Fruit fly (Drosophila melanogaster) whole organism, embryonic: ENCODE results near the gene Rpp30.

Experiments used
- Adf1 ChIP-seq: fragments of 200-800 bp; sonication (Bioruptor generic); IDR thresholded peaks from 2 replicates; pipeline ENCODE4 v1.3.6; 2022; ENCODE audit warnings: missing biosample characterization, missing genetic modification characterization
- CG10209 ChIP-seq: fragments of 200-800 bp; sonication (Bioruptor generic); optimal IDR thresholded peaks from 3 replicates; lab custom pipeline; 2017; ENCODE audit warnings: missing biosample characterization, mild to moderate bottlenecking, missing genetic modification characterization, missing genetic modification reagents
- CG12236 ChIP-seq: fragments of 200-800 bp; sonication (Bioruptor generic); optimal IDR thresholded peaks from 2 replicates; lab custom pipeline; 2016; ENCODE audit warnings: missing biosample characterization, missing genetic modification characterization
- CG1529 ChIP-seq: fragments of 200-800 bp; sonication (Bioruptor generic); optimal IDR thresholded peaks from 3 replicates; lab custom pipeline; 2018; ENCODE audit warnings: missing biosample characterization, missing genetic modification characterization
- CG15479 ChIP-seq: fragments of 200-800 bp; sonication (Bioruptor generic); optimal IDR thresholded peaks from 3 replicates; lab custom pipeline; 2019; ENCODE audit warnings: missing biosample characterization, mild to moderate bottlenecking, missing genetic modification characterization, moderate library complexity
- CG1647 ChIP-seq: fragments of 200-800 bp; sonication (Bioruptor generic); optimal IDR thresholded peaks from 3 replicates; lab custom pipeline; 2016; ENCODE audit warnings: missing biosample characterization, missing genetic modification characterization
- CG17328 ChIP-seq: fragments of 200-800 bp; sonication (Bioruptor generic); IDR thresholded peaks from 2 replicates; pipeline ENCODE4 v1.3.6; 2022; ENCODE audit warnings: missing biosample characterization, missing genetic modification characterization
- CG18011 ChIP-seq: fragments of 200-800 bp; sonication (Bioruptor generic); optimal IDR thresholded peaks from 2 replicates; lab custom pipeline; 2017; ENCODE audit warnings: missing biosample characterization, missing genetic modification characterization, mild to moderate bottlenecking, moderate library complexity, missing genotype
- CG2129 ChIP-seq: fragments of 200-800 bp; sonication (Bioruptor generic); IDR thresholded peaks from 2 replicates; pipeline ENCODE4 v1.3.6; 2022; ENCODE audit warnings: missing biosample characterization, missing genetic modification characterization; ENCODE audit not compliant: partially characterized antibody
- CG2202 ChIP-seq: fragments of 200-800 bp; sonication (Bioruptor generic); optimal IDR thresholded peaks from 2 replicates; lab custom pipeline; 2018; ENCODE audit warnings: missing biosample characterization, mild to moderate bottlenecking, missing genetic modification characterization
- CG2678 ChIP-seq: fragments of 200-800 bp; sonication (Bioruptor generic); optimal IDR thresholded peaks from 3 replicates; lab custom pipeline; 2019; ENCODE audit warnings: missing biosample characterization, mild to moderate bottlenecking, missing genetic modification characterization, moderate library complexity
- CG2889 ChIP-seq: fragments of 200-800 bp; sonication (Bioruptor generic); IDR thresholded peaks from 3 replicates; pipeline ENCODE4 v1.3.6; 2022; ENCODE audit warnings: missing biosample characterization, missing genetic modification characterization
- CG34224 ChIP-seq: fragments of 200-800 bp; sonication (Bioruptor generic); IDR thresholded peaks from 3 replicates; pipeline ENCODE4 v1.3.6; 2022; ENCODE audit warnings: missing biosample characterization, missing genetic modification characterization; ENCODE audit not compliant: partially characterized antibody
- CG34376 ChIP-seq: fragments of 200-800 bp; sonication (Bioruptor generic); optimal IDR thresholded peaks from 2 replicates; lab custom pipeline; 2018; ENCODE audit warnings: missing biosample characterization, mild to moderate bottlenecking, missing genetic modification characterization
- CG7987 ChIP-seq: fragments of 200-800 bp; sonication (Bioruptor generic); optimal IDR thresholded peaks from 2 replicates; lab custom pipeline; 2018; ENCODE audit warnings: missing biosample characterization, mild to moderate bottlenecking, missing genetic modification characterization, moderate library complexity
- CG8089 ChIP-seq: fragments of 200-800 bp; sonication (Bioruptor generic); optimal IDR thresholded peaks from 3 replicates; lab custom pipeline; 2016; ENCODE audit warnings: missing biosample characterization, missing genetic modification characterization
- Camta ChIP-seq: fragments of 200-800 bp; sonication (Bioruptor generic); optimal IDR thresholded peaks from 2 replicates; lab custom pipeline; 2016; ENCODE audit warnings: missing biosample characterization, missing genetic modification characterization
- D ChIP-seq, 2 experiments: fragments of 200-800 bp in 1 of 2; fragments of >200 bp in 1 of 2; sonication (Bioruptor generic) in 1 of 2; optimal IDR thresholded peaks; 2 replicates in 1 of 2; 3 replicates in 1 of 2; lab custom pipeline; 2017; ENCODE audit warnings: mild to moderate bottlenecking in 1 of 2, missing biosample characterization in 1 of 2, missing genetic modification characterization in 1 of 2, missing genetic modification reagents in 1 of 2
- Dp ChIP-seq: fragments of 200-800 bp; sonication (Bioruptor generic); optimal IDR thresholded peaks from 2 replicates; lab custom pipeline; 2018; ENCODE audit warnings: missing biosample characterization, mild to moderate bottlenecking, missing genetic modification characterization, moderate library complexity
- Drgx ChIP-seq: fragments of 200-800 bp; sonication (Bioruptor generic); IDR thresholded peaks from 2 replicates; pipeline ENCODE4 v1.3.6; 2022; ENCODE audit warnings: missing biosample characterization, missing genetic modification characterization
- Eip74EF ChIP-seq, 2 experiments: fragments of 200-800 bp in 1 of 2; fragments of >200 bp in 1 of 2; sonication (Bioruptor generic) in 1 of 2; optimal IDR thresholded peaks; 2 replicates each; lab custom pipeline; 2017 to 2019; ENCODE audit warnings: missing biosample characterization in 2 of 2, missing genetic modification characterization in 2 of 2, mild to moderate bottlenecking in 1 of 2, moderate library complexity in 1 of 2
- Elba2 ChIP-seq: fragments of 200-800 bp; sonication (Bioruptor generic); optimal IDR thresholded peaks from 3 replicates; lab custom pipeline; 2016; ENCODE audit warnings: missing biosample characterization, missing genetic modification characterization
- Fer3 ChIP-seq: fragments of 200-800 bp; sonication (Bioruptor generic); optimal IDR thresholded peaks from 2 replicates; lab custom pipeline; 2018; ENCODE audit warnings: missing biosample characterization, mild to moderate bottlenecking, missing genetic modification characterization, moderate library complexity
- HmgZ ChIP-seq: fragments of 200-800 bp; sonication (Bioruptor generic); optimal IDR thresholded peaks from 2 replicates; lab custom pipeline; 2018; ENCODE audit warnings: missing biosample characterization, mild to moderate bottlenecking, missing genetic modification characterization
- Mad ChIP-seq: fragments of 200-800 bp; sonication (Bioruptor generic); optimal IDR thresholded peaks from 2 replicates; lab custom pipeline; 2016; ENCODE audit warnings: missing biosample characterization, missing genetic modification characterization
- Meics ChIP-seq: fragments of 200-800 bp; sonication (Bioruptor generic); optimal IDR thresholded peaks from 2 replicates; lab custom pipeline; 2017; ENCODE audit warnings: missing biosample characterization, mild to moderate bottlenecking, missing genetic modification characterization
- NfI ChIP-seq: fragments of 200-800 bp; sonication (Bioruptor generic); optimal IDR thresholded peaks from 3 replicates; lab custom pipeline; 2018; ENCODE audit warnings: missing biosample characterization, mild to moderate bottlenecking, missing genetic modification characterization, moderate library complexity
- PHDP ChIP-seq: fragments of 200-800 bp; sonication (Bioruptor generic); optimal IDR thresholded peaks from 3 replicates; lab custom pipeline; 2018; ENCODE audit warnings: missing biosample characterization, mild to moderate bottlenecking, missing genetic modification characterization, moderate library complexity
- Scr ChIP-seq: fragments of 200-800 bp; sonication (Bioruptor generic); IDR thresholded peaks from 2 replicates; pipeline ENCODE4 v1.3.6; 2022; ENCODE audit warnings: missing biosample characterization, missing genetic modification characterization; ENCODE audit not compliant: partially characterized antibody
- ac ChIP-seq: fragments of 200-800 bp; sonication (Bioruptor generic); optimal IDR thresholded peaks from 3 replicates; lab custom pipeline; 2017; ENCODE audit warnings: missing biosample characterization, mild to moderate bottlenecking, missing genetic modification characterization
- cg ChIP-seq: fragments of 200-800 bp; sonication (Bioruptor generic); optimal IDR thresholded peaks from 3 replicates; lab custom pipeline; 2019; ENCODE audit warnings: missing biosample characterization, mild to moderate bottlenecking, missing genetic modification characterization, moderate library complexity
- chinmo ChIP-seq: fragments of 200-800 bp; sonication (Bioruptor generic); IDR thresholded peaks from 4 replicates; pipeline ENCODE4 v1.3.6; 2022; ENCODE audit warnings: missing biosample characterization, missing genetic modification characterization; ENCODE audit not compliant: partially characterized antibody
- danr ChIP-seq: fragments of 200-800 bp; sonication (Bioruptor generic); IDR thresholded peaks from 2 replicates; pipeline ENCODE4 v1.3.6; 2022; ENCODE audit warnings: missing biosample characterization, missing genetic modification characterization
- gro ChIP-seq: fragments of 200-800 bp; sonication (Bioruptor generic); optimal IDR thresholded peaks from 2 replicates; lab custom pipeline; 2016; ENCODE audit warnings: missing biosample characterization, missing genetic modification characterization
- hbn ChIP-seq: fragments of 200-800 bp; sonication (Bioruptor generic); IDR thresholded peaks from 2 replicates; pipeline ENCODE4 v1.3.6; 2022; ENCODE audit warnings: missing biosample characterization, missing genetic modification characterization; ENCODE audit not compliant: partially characterized antibody
- jing ChIP-seq: fragments of 200-800 bp; sonication (Bioruptor generic); optimal IDR thresholded peaks from 2 replicates; lab custom pipeline; 2018; ENCODE audit warnings: missing biosample characterization, mild to moderate bottlenecking, missing genetic modification characterization
- kay ChIP-seq: fragments of 200-800 bp; sonication (Bioruptor generic); optimal IDR thresholded peaks from 2 replicates; lab custom pipeline; 2016; ENCODE audit warnings: missing biosample characterization, missing genetic modification characterization
- oc ChIP-seq: fragments of 200-800 bp; sonication (Bioruptor generic); optimal IDR thresholded peaks from 2 replicates; lab custom pipeline; 2018; ENCODE audit warnings: missing biosample characterization, mild to moderate bottlenecking, missing genetic modification characterization, moderate library complexity
- peb ChIP-seq: fragments of 200-800 bp; sonication (Bioruptor generic); IDR thresholded peaks from 2 replicates; pipeline ENCODE4 v1.3.6; 2022; ENCODE audit warnings: missing biosample characterization, missing genetic modification characterization
- phol ChIP-seq: fragments of 200-800 bp; sonication (Bioruptor generic); optimal IDR thresholded peaks from 3 replicates; lab custom pipeline; 2018; ENCODE audit warnings: missing biosample characterization, mild to moderate bottlenecking, missing genetic modification characterization, moderate library complexity
- rib ChIP-seq: fragments of 200-800 bp; sonication (Bioruptor generic); IDR thresholded peaks from 2 replicates; pipeline ENCODE4 v1.3.6; 2022; ENCODE audit warnings: missing biosample characterization, missing genetic modification characterization
- sc ChIP-seq, 3 experiments: fragments of >200 bp in 2 of 3; fragments of 200-800 bp in 1 of 3; sonication (Bioruptor generic) in 1 of 3; optimal IDR thresholded peaks; 2 replicates in 2 of 3; 3 replicates in 1 of 3; lab custom pipeline; 2017; ENCODE audit warnings: mild to moderate bottlenecking in 1 of 3, missing biosample characterization in 1 of 3, missing genetic modification characterization in 1 of 3, missing genetic modification reagents in 1 of 3
- sob ChIP-seq: fragments of 200-800 bp; sonication (Bioruptor generic); IDR thresholded peaks from 2 replicates; pipeline ENCODE4 v1.3.6; 2022; ENCODE audit warnings: missing biosample characterization, missing genetic modification characterization
- trem ChIP-seq: fragments of 200-800 bp; optimal IDR thresholded peaks from 3 replicates; lab custom pipeline; 2019; ENCODE audit warnings: missing biosample characterization, mild to moderate bottlenecking, missing genetic modification characterization, moderate library complexity

Gene Rpp30

DNA sequence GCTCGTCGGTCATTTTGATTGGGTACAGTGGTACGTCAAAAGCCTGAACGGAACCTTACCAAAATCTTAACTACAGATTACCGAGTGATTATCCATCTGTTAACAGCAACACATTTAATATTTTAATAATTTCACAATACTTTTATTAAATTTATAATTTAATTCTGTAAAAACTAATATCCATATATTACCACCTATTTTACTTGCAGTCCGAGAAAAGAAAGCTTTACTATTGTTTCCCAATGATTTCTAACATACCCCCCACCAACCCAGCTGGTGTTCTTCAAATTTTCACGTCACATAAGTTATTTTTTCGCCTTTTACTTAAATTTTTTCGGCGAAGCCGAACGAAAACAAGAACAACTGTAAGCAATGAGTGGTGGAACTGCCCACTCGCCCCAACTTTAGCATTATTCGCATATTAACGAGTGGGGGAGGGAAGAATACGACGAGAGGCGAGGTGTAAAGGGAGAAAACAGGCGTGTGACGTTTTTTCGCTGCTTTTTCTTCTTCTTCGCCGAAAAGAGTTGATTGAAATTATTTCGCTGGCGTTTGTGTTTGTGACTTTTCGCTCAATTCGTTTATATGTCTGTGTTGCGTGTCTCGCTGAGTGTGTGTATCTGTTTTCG, 4.2 kb downstream of the Rpp30 start (continued):
- TF ChIP-seq CG17328 (GFP tag; lab: Robert Waterston, UW) (no peak), Fer3 (tag; lab: Kevin White, UChicago) (peak; percentile 46), gro (GFP tag; lab: Kevin White, UChicago) (no peak), CG2678 (tag; lab: Kevin White, UChicago) (peak; percentile 82), phol (tag; lab: Kevin White, UChicago) (peak; percentile 49), CG1647 (GFP tag; lab: Kevin White, UChicago) (no peak), oc (tag; lab: Kevin White, UChicago) (no peak), Meics (GFP tag; lab: Kevin White, UChicago) (peak; percentile 84), CG34376 (GFP tag; lab: Kevin White, UChicago) (no peak), sc (optimal IDR thresholded peaks at IDR 0.05; lab: Kevin White, UChicago) (no peak), sc (GFP tag; optimal IDR thresholded peaks at IDR 0.05; lab: Kevin White, UChicago) (peak; percentile 0), ac (no peak), CG2202 (no peak), jing (GFP tag; lab: Kevin White, UChicago) (no peak), CG7987 (GFP tag; lab: Kevin White, UChicago) (no peak), CG2889 (GFP tag; lab: Robert Waterston, UW) (no peak), trem (tag; lab: Kevin White, UChicago) (peak; percentile 60), Adf1 (GFP tag; lab: Robert Waterston, UW) (peak; percentile 80)
- TF ChIP-seq, all 482 proteins: peak for 184

DNA sequence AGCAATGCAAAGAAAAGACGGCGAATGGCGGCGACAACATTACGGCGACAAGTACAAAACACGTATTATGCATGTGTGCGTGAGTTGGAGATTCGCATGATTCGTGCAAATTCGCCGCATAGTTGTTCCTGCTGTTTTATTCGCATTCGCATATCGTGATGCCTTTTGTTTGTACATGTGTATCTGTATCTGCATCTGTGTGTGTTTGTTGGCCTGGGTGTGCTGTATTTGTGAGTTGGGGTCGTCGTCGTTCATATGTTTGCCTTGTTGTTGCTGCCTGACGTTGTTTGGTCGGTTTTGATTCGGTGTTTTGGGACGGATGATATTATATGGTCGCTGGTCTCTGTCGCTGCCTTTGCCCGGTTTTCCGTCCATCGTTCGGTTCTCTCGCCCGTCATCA, 4.7 kb downstream of the Rpp30 start:
- TF ChIP-seq CG18011 (GFP tag; lab: Kevin White, UChicago) (no peak), Mad (no peak), peb (GFP tag; lab: Robert Waterston, UW) (no peak), sob (GFP tag; lab: Robert Waterston, UW) (no peak), rib (peak; percentile 61; the same call in 1 of the 2 replicates), kay (GFP tag; lab: Kevin White, UChicago) (no peak), D (optimal IDR thresholded peaks at IDR 0.05; lab: Kevin White, UChicago) (peak; percentile 28), D (GFP tag; optimal IDR thresholded peaks at IDR 0.05; lab: Kevin White, UChicago) (no peak), CG2129 (0 out of 2 replicates have a peak, but pooled peaks have one; percentile 19), CG15479 (GFP tag; lab: Kevin White, UChicago) (peak; percentile 15), cg (GFP tag; lab: Kevin White, UChicago) (peak; percentile 60), oc (tag; lab: Kevin White, UChicago) (no peak), Drgx (GFP tag; lab: Robert Waterston, UW) (no peak), Dp (GFP tag; lab: Kevin White, UChicago) (no peak), CG34224 (GFP tag; lab: Robert Waterston, UW) (peak; percentile 7; the same call in 1 of the 3 replicates), hbn (GFP tag; lab: Robert Waterston, UW) (peak; percentile 16; the same call in 1 of the 2 replicates), chinmo (GFP tag; lab: Robert Waterston, UW) (peak; percentile 70; the same call in 2 of the 4 replicates)

DNA sequence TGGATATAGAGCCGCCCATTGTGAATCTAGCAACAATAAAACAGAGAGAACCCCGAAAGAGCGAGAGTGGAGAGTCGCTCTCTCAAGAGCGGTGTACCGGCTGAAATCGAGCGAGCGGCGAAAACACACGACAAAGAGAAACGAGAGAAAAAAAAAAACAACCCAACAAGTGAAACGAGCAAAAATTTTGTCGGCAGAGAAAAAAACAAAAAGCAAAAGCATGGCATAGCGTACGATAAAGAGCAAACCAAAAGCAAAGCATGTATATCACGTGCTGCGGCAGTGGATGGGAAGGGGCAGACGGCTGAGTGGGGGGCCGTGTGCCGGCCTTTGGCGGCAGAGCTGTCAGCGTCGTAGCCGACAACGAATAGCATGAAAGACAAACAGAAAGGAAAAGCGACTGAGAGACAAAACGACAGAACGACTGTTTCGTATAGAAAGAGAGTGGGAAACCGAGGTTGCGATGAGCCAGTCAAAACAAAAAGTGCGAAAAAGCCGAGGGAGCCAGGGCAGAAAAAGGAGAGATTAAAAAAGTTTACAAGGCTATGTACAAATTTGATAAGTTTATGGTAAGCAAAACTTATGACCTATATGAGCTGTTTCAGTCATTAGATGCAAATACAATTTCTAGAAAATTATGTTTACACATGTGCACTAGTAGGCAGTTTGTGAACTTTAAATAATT, 5.4 kb downstream of the Rpp30 start:
- TF ChIP-seq CG8089 (GFP tag; lab: Kevin White, UChicago) (no peak), danr (GFP tag; lab: Robert Waterston, UW) (no peak), CG1529 (no peak), CG12236 (GFP tag; lab: Kevin White, UChicago) (no peak), Eip74EF (GFP tag; optimal IDR thresholded peaks at IDR 0.05; lab: Kevin White, UChicago) (no peak), PHDP (no peak), CG10209 (peak; percentile 85), Camta (no peak), NfI (GFP tag; lab: Kevin White, UChicago) (no peak), Scr (GFP tag; lab: Robert Waterston, UW) (peak; percentile 43), Elba2 (GFP tag; lab: Kevin White, UChicago) (no peak), HmgZ (tag; lab: Kevin White, UChicago) (peak; percentile 29)
